Fruit fly (Drosophila melanogaster): ENCODE measurements around the gene Dr.
A peak's percentile ranks its signal among the peaks of the same experiment; 100 is the strongest.

The Dr gene

DNA sequence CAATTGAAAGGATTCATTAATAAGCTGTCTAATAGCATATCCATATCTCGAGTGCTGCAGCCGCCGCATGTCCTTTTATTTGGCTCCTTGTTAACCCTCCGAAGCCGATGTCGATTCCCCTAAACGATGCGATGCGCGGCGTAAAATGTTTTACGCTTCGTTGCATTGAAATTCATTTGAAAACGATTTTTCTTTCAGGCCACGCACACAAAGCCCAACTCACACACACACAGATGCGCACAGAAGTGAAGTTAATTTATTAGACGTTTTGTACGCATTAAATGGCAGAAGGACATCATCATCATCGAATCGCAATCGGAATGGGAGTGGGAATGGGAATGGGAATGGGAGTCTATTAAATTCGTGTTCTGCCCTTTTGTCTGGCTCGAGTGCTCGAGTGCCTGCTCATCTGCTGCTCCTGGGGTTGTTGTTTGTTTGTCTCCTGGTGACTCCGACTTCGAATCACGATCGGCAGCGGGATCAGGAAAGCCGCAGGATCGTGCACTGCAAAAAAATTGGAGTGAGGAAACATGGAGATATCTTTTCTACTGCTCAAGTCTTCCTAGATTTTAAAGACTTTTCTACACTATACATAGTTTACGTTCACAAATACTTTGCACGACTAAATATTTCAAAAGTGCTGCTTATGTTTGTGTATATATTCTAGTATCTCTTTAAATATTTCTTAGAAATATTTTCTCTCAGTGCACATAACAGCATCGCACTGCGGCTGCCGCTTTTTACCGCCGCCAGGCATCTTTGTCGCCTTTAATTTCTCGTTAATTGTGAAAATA, 15.0 kb upstream of the Dr start:
- TF ChIP-seq CTCF (optimal IDR thresholded peaks at IDR 0.05), result no peak
- TF ChIP-seq CG8478 (optimal IDR thresholded peaks at IDR 0.05), result no peak

DNA sequence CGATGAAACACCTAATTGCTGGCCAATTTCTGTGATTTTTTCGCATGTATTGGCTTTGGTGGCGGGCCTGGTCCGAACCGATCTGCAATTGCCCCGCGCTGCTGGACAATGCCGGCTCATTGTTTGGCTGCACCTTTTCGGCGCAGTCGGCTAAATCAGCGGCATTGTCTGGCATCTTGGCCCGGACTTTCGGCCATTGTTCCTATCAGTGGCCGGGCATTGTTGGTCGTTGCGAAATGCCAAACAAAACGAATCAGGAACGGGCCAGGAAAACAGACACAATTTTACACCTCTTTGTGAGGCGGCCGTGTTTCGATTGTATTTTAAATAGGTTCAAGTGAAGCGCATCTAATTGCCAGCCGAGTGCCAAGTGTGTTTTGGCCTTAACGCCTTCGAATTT, 11.0 kb upstream of the Dr start:
- TF ChIP-seq CG8478 (optimal IDR thresholded peaks at IDR 0.05) (no peak), CTCF (optimal IDR thresholded peaks at IDR 0.05) (no peak)

DNA sequence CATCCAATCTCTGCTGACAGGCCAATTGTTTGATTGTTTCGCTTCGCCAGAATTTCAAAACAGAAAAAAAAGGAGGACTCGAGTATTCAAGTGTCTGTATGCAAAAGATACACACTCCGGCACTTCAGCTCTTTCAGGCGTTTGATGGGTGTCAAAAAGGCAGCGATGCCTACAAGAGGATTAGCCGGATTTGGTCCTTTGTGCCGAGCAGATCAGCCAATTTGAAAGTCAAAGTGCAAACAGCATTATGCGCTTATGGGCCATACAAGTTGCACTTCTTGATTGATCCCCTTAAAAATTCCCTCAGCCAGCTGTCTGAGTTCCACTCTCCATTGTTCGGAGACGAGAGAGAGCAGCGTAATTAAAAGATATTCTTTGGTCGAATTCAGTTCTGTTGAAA, 9.8 kb upstream of the Dr start:
- TF ChIP-seq CTCF (optimal IDR thresholded peaks at IDR 0.05) (no peak), CG8478 (optimal IDR thresholded peaks at IDR 0.05) (no peak)

DNA sequence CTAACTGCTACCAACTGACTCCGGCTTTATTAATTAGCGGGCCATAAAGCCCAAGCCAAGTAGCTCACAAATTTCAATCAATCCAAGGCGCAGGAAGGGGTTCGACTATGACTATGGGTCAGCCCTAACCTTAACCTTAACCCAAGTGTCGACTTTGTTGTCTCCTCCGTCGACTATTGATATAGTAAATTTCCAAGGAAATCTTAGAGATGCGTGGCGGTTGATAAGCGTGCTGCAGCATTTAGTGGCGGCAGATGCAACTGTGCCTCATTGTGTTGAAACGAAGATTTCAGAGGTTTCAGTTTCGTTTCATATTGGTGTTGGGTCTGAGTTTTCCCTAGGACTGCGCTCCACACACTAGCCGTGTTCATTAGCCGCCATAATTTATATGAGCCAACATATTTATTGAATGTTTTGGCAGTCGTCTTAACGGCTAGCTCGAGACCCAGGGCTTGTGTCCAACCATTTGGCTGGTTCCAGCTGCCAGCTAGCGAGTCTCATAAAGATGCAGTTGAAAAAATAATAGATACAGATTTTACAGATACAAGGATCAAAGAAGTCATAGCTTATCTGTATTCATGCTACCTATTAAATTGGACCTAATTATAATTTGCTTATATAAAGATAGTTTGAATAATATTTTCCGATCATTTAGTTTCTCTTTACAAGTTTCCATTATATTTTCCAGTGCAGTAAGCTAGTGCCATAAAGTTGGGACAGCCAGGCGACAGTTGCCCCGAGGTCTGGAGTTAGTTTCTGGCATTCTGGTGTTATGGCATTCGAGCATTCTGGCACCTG, 8.8 kb upstream of the Dr start:
- TF ChIP-seq CTCF (optimal IDR thresholded peaks at IDR 0.05) (no peak), CG8478 (optimal IDR thresholded peaks at IDR 0.05) (no peak)

DNA sequence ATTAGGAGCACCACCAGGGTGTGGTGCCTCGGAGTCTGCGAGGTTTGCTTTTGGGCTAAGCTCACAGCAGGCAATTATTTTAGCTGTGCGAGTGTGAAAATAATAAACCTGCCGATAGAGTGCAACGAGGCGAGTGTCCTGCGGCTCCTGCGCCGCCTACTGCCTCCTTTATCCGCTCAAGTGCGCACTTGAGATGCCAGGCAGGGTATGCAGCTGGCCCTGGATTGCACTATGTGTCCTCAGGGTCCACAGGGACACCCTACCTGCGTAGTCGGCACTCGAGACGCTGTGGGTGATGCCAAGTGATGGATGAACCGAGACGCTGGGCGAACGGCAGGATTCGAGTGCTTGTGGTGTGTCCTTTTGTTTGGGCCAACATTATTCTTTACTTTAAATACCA, 8.2 kb upstream of the Dr start:
- TF ChIP-seq CTCF (optimal IDR thresholded peaks at IDR 0.05) (no peak), CG8478 (optimal IDR thresholded peaks at IDR 0.05) (no peak)

DNA sequence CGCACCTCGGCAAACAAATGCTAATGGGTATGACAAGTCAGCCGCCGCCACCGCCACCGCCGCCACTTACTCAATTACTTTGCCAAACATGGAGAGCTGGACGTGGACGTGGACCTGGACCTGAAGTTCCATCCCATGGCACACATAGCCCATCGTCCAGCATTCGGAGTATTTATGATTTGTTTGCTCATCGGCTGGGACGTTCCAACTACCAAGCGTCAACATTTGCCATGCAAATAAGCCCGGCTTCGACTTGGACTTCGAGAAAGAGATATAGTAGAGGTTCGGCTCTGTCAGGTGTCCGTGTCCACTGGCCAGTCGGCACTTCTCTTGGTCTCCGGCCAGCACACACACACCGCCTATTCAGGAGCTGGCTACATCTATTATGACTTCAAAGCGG, 7.4 kb upstream of the Dr start:
- TF ChIP-seq CTCF (optimal IDR thresholded peaks at IDR 0.05) (no peak), CG8478 (optimal IDR thresholded peaks at IDR 0.05) (no peak)

DNA sequence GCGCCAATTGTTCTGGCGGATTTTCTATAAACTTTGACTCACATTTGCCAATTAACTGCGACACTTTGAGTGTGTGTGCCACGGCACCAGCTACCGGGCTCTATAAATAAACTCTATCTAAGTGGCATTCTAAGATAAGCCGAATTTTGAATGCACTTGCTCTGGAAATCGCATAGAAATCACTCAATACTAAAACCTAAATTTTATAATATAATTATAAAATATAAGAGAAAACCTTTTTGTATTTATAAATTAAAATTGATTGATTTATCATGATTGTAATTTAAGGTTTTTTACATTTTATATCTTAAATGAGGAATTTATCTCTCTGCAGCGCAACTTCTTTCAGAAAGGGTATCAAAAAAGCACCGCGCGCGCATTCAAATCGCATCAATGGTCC, 7.0 kb upstream of the Dr start:
- TF ChIP-seq CG8478 (optimal IDR thresholded peaks at IDR 0.05), result no peak
- TF ChIP-seq CTCF (optimal IDR thresholded peaks at IDR 0.05), result no peak

DNA sequence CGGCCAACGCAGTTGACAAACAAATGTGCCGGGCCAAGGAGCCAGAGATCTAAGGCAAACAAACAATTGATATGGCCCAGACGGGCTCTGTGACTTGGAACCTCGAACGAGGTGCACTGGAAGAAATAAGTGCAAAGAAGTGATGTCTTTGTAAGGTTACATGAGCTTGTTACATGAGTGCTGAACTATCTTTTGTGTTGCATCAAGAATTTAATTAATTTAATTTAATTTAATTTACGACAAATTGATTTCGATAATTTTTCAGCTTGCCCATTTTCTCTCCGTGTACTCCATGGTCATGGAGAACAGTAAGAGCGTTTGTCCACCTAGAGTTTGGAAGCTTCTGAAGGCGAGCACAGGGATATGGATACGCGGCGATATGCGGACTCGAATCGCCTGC, 6.2 kb upstream of the Dr start:
- TF ChIP-seq CTCF (optimal IDR thresholded peaks at IDR 0.05) (no peak), CG8478 (optimal IDR thresholded peaks at IDR 0.05) (no peak)

DNA sequence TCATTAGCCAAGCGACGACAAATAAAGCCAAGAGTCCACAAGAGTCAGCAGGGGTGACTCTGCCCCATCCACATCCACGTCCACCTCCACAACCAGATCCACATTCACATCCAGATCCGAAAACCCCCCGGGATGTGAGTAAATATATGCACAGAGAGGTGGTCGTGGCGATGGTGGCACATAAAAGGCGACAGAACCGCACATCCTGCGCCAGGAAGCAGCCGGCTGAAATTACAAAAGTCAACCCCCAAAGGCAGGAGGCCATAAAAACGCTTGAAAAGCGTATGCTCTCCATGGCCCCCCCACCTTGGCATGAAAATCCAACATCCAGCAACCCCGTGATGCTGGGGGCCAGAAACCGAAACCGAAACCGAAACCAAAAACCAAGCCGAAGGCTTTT, 5.5 kb upstream of the Dr start:
- no peak for TF ChIP-seq CG8478 (optimal IDR thresholded peaks at IDR 0.05)
- no peak for TF ChIP-seq CTCF (optimal IDR thresholded peaks at IDR 0.05)

DNA sequence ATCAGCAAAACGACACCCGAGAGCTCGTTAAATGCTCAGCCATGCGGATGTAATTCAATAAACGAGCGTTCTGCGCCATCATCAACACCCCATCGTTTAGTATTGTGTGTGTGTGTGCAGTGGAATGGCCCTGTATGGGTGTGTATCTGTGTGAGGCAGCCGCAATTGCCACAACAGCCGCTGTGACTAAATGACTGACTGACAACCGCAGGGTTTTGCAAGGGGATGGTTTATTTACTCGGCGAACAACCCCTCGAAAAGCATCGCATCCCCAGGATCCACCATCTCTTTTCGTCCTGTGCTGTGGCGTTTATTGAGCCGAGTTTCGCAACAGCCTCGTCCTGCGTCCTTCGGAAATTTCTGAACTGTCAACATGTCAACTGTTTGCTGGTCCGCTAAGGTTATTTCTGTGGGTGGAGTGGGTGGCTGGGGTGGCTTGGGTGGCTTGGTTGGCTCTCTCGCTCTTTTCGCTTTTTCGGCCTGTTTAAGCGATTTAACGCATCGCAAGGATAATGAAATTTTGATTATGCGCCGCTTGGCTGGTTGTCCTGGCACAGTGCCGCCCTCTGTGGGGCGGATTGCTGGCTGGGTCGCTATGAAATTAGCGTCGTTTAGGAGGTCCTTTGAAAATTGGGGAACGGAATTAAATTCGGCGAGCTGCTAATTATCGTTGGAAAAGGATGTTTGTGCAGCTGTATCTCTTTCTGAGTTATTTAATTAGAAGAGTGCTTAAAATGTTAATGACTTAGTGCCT, 3.2 kb upstream of the Dr start:
- TF ChIP-seq CG8478 (optimal IDR thresholded peaks at IDR 0.05) (no peak), CTCF (optimal IDR thresholded peaks at IDR 0.05) (peak; percentile 72)

DNA sequence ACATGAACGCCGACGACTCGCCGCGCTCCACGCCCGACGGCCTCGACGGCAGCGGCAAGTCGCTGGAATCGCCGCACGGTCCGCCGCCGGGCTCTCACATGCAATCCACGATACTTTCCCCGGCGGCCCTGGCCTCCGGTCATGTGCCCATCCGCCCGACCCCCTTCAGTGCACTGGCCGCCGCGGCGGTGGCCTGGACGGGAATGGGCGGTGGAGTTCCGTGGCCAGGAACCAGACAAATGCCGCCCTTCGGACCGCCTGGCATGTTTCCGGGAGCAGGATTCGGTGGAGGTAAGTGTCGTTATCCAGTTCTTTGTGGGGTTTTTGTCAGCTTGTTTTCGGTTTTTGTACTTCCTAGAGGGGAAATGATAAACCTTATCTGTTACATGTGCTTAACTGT, 1.4 kb downstream of the Dr start:
- no peak for TF ChIP-seq CTCF (optimal IDR thresholded peaks at IDR 0.05)
- TF ChIP-seq CG8478 (optimal IDR thresholded peaks at IDR 0.05), result no peak

DNA sequence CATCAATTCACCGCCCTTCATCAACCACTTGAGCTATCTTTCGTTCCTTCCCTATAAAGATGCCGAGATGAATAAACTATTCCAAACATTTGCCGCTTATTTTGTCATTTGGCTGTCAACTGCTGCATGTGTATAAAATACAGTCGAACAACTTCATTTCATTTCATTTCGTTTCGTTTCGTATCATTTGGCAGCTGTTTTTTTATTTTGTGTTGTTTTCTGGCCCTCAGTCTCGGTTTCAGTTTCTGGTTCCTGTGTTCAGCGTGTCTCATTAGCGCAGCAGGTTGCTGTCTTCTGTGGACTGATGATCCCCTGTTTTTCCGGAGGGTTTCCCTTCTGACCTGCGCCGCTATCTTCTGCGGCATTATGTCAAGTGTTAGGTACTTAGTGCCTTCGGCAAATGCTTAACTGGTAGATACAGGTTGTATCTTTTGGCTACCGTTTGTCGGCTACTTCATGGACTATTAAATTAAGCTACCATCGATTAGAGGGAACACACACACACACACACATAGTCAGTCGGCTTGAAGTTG, 3.3 kb downstream of the Dr start:
- TF ChIP-seq CG8478 (optimal IDR thresholded peaks at IDR 0.05) (no peak), CTCF (optimal IDR thresholded peaks at IDR 0.05) (no peak)

DNA sequence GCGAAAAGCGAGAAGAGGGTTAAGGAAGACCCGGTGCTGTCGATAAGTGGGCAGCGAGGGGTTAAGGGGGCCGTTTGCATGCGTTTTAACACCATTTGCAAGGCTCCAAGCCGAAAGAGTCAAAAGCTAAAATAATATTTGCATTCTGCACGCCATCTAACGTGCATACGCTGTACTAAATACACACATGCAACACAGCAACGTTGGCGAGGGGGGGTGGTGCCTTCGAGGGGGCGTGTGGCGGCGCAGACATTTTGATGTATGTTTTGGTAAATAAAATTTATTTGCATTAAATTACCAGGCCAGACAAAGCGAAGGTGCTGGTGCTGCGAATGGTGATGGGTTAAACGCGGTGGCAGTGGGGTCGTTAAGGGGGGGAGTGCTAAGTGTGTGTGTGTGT, 4.2 kb downstream of the Dr start:
- no peak for TF ChIP-seq CG8478 (optimal IDR thresholded peaks at IDR 0.05)
- peak; percentile 58 to 72 for TF ChIP-seq CTCF (optimal IDR thresholded peaks at IDR 0.05)

DNA sequence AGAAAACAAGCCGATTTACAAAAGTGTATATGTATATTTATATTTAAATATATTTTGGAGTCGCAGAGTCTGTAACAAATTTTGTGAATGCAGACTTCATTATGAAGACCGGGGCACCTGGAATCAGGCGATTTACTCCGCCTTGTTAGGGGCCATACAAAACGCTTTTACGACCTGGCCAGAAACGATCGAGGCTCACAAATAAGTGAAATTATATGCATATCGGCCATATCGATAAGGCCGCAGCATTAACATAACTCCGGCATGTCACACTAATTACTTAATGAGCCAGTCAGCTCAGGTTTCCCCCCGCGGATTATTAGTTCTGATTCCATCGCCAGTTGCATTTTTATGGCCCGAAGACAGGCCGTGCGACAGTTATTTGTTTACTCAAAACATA, 6.4 kb downstream of the Dr start:
- no peak for TF ChIP-seq CTCF (optimal IDR thresholded peaks at IDR 0.05)
- no peak for TF ChIP-seq CG8478 (optimal IDR thresholded peaks at IDR 0.05)

DNA sequence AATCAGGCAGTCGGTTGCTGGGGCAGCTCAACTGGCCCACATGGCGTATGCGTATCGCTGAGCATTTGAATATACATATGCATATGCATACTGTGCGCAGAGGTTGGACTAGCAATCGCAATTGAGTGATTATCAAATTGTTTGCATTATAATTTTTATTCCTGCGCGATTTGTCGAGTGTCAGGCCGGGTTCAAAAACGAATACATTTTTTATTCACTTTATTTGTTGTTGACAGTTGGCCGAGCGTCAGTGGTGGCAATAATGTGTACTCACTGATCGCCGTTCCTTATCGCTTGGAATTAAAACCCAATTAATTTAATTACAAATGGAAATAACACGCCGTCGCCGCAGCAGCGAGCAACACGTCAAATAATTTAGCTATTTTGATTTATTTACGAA, 9.6 kb downstream of the Dr start:
- TF ChIP-seq CTCF (optimal IDR thresholded peaks at IDR 0.05), result no peak
- TF ChIP-seq CG8478 (optimal IDR thresholded peaks at IDR 0.05), result no peak
